Worm (Caenorhabditis elegans) whole organism, L2 larva: Measurements from ENCODE around the gene M02H5.8.

Source experiments
- C34F6.9 ChIP-seq: fragments of 150-350 bp; optimal IDR thresholded peaks from 2 replicates; lab custom pipeline; 2014; ENCODE audit warnings: missing biosample characterization, missing genetic modification characterization
- F13H6.1 ChIP-seq: sonication (generic microtip); optimal IDR thresholded peaks from 2 replicates; lab custom pipeline; 2016; ENCODE audit warnings: missing genetic modification characterization, missing compliant biosample characterization
- Y55F3AM.14 ChIP-seq: fragments of 200-800 bp; sonication (Bioruptor generic); optimal IDR thresholded peaks from 2 replicates; lab custom pipeline; 2018; ENCODE audit warnings: mild to moderate bottlenecking, missing genetic modification characterization, missing compliant biosample characterization
- alr-1 ChIP-seq: fragments of 150-350 bp; optimal IDR thresholded peaks from 2 replicates; lab custom pipeline; 2014; ENCODE audit warnings: missing biosample characterization, missing genetic modification characterization
- aly-2 ChIP-seq: fragments of 150-350 bp; optimal IDR thresholded peaks from 2 replicates; lab custom pipeline; 2014; ENCODE audit warnings: missing biosample characterization, missing genetic modification characterization
- ceh-16 ChIP-seq: fragments of 150-350 bp; optimal IDR thresholded peaks from 2 replicates; lab custom pipeline; 2014; ENCODE audit warnings: missing biosample characterization, missing genetic modification characterization
- ceh-82 ChIP-seq: fragments of 150-350 bp; optimal IDR thresholded peaks from 2 replicates; lab custom pipeline; 2014; ENCODE audit warnings: missing biosample characterization, missing genetic modification characterization
- egl-27 ChIP-seq: sonication (generic microtip); optimal IDR thresholded peaks from 3 replicates; lab custom pipeline; 2017; ENCODE audit warnings: missing biosample characterization, missing genetic modification reagents, missing genetic modification characterization
- elt-1 ChIP-seq: fragments of 150-350 bp; optimal IDR thresholded peaks from 2 replicates; lab custom pipeline; 2014; ENCODE audit warnings: missing biosample characterization, missing genetic modification characterization
- elt-3 ChIP-seq: sonication (generic microtip); optimal IDR thresholded peaks from 2 replicates; lab custom pipeline; 2017; ENCODE audit warnings: missing biosample characterization, missing genetic modification characterization
- fos-1 ChIP-seq: fragments of 150-350 bp; optimal IDR thresholded peaks from 2 replicates; lab custom pipeline; 2014; ENCODE audit warnings: missing biosample characterization, missing genetic modification characterization
- lin-11 ChIP-seq: fragments of 150-350 bp; sonication (generic microtip); optimal IDR thresholded peaks from 2 replicates; lab custom pipeline; 2014; ENCODE audit warnings: missing biosample characterization, missing genetic modification characterization, inconsistent platforms, mixed read lengths
- lin-13 ChIP-seq: fragments of 150-350 bp; optimal IDR thresholded peaks from 2 replicates; lab custom pipeline; 2014; ENCODE audit warnings: missing biosample characterization, missing genetic modification reagents, missing genetic modification characterization
- mab-5 ChIP-seq: fragments of 150-350 bp; optimal IDR thresholded peaks from 2 replicates; lab custom pipeline; 2014; ENCODE audit warnings: missing biosample characterization, missing genetic modification characterization
- nhr-10 ChIP-seq: sonication (generic microtip); optimal IDR thresholded peaks from 2 replicates; lab custom pipeline; 2017; ENCODE audit warnings: missing biosample characterization, missing genetic modification characterization
- nhr-11 ChIP-seq: fragments of 150-350 bp; optimal IDR thresholded peaks from 2 replicates; lab custom pipeline; 2014; ENCODE audit warnings: missing biosample characterization, missing genetic modification characterization
- nhr-12 ChIP-seq: fragments of 150-350 bp; optimal IDR thresholded peaks from 2 replicates; lab custom pipeline; 2014; ENCODE audit warnings: missing biosample characterization, missing genetic modification characterization
- nhr-21 ChIP-seq: fragments of 150-350 bp; optimal IDR thresholded peaks from 2 replicates; lab custom pipeline; 2014; ENCODE audit warnings: missing biosample characterization, missing genetic modification characterization
- nhr-237 ChIP-seq: fragments of 150-350 bp; optimal IDR thresholded peaks from 2 replicates; lab custom pipeline; 2014; ENCODE audit warnings: missing biosample characterization, missing genetic modification characterization
- nhr-6 ChIP-seq: fragments of 150-350 bp; optimal IDR thresholded peaks from 2 replicates; lab custom pipeline; 2014; ENCODE audit warnings: missing biosample characterization, missing genetic modification characterization
- peb-1 ChIP-seq: fragments of 150-350 bp; optimal IDR thresholded peaks from 2 replicates; lab custom pipeline; 2014; ENCODE audit warnings: missing biosample characterization, missing genetic modification characterization
- skn-1 ChIP-seq: sonication (generic microtip); optimal IDR thresholded peaks from 2 replicates; lab custom pipeline; 2017; ENCODE audit warnings: missing biosample characterization, missing genetic modification characterization
- sma-9 ChIP-seq, 2 experiments: fragments of 150-350 bp in 1 of 2; sonication (generic microtip) in 1 of 2; optimal IDR thresholded peaks; 2 replicates each; lab custom pipeline; 2014 to 2016; ENCODE audit warnings: missing genetic modification characterization in 2 of 2, mild to moderate bottlenecking in 1 of 2, missing biosample characterization in 1 of 2, missing compliant biosample characterization in 1 of 2, missing genetic modification reagents in 1 of 2, moderate library complexity in 1 of 2
- snpc-4 ChIP-seq: fragments of 150-350 bp; optimal IDR thresholded peaks from 2 replicates; lab custom pipeline; 2014; ENCODE audit warnings: missing biosample characterization, missing genetic modification characterization
- unc-39 ChIP-seq: fragments of 150-350 bp; optimal IDR thresholded peaks from 2 replicates; lab custom pipeline; 2014; ENCODE audit warnings: missing biosample characterization, missing genetic modification characterization
- ztf-4 ChIP-seq: fragments of 150-350 bp; optimal IDR thresholded peaks from 2 replicates; lab custom pipeline; 2014; ENCODE audit warnings: missing biosample characterization, missing genetic modification characterization

Gene M02H5.8

DNA sequence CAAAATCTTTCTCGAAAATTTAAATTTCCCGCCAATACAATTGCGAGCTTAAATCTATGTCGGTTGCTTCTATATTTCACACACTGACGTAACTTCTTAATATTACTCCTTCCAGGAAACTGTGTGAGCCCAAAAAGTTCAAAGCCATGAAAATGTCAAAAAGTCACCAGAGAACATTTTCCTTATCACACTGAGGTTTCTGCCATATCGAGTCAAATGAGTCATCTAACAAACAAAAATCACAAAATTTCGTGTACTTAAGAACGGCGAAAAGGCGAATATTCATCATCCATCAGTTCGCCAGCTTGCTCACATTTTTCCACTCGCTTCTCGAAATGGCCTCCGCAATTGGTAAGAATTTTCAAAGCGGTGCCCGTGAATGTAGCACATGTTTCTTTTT lies at the start of gene M02H5.8:
Gene M02H5.8 (plus strand): TSS at position 297 of the 400 bp plus-strand sequence.
- TF ChIP-seq fos-1 (tag; lab: Kevin White, UChicago), result peak; percentile 95
- no peak for TF ChIP-seq skn-1
- no peak for TF ChIP-seq elt-1 (tag; lab: Kevin White, UChicago)
- TF ChIP-seq sma-9 (GFP tag; optimal IDR thresholded peaks at IDR 0.05; lab: Kevin White, UChicago), result no peak
- TF ChIP-seq sma-9 (tag; optimal IDR thresholded peaks at IDR 0.05; lab: Kevin White, UChicago), result no peak
- no peak for TF ChIP-seq nhr-12 (tag; lab: Kevin White, UChicago)

DNA sequence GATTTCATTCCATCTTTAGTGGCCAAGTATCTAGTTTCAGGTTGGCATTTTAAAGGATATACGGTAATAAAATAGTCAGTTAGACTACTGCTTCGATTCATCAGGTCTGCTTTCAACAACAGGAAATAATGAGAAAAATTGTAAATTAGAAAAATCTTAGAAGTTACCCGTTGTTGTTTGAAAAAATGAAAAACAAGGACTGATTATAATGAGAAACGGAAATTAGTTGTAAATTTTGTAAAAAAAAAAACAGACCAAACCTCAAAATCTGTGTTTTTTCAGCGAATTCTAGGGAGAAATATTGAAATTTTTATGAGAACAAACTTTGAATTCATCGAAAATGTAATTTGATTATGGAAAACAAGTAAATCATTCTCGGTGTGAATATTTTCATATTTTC lies 46.8 kb upstream of the M02H5.8 start, which contains the start of gene srh-62:
Gene srh-62 (minus strand): TSS at position 101 of the 400 bp plus-strand sequence.
- TF ChIP-seq snpc-4 (no peak), mab-5 (tag; lab: Kevin White, UChicago) (no peak), ceh-82 (tag; lab: Kevin White, UChicago) (no peak), elt-1 (tag; lab: Kevin White, UChicago) (no peak), peb-1 (tag; lab: Kevin White, UChicago) (no peak)

DNA sequence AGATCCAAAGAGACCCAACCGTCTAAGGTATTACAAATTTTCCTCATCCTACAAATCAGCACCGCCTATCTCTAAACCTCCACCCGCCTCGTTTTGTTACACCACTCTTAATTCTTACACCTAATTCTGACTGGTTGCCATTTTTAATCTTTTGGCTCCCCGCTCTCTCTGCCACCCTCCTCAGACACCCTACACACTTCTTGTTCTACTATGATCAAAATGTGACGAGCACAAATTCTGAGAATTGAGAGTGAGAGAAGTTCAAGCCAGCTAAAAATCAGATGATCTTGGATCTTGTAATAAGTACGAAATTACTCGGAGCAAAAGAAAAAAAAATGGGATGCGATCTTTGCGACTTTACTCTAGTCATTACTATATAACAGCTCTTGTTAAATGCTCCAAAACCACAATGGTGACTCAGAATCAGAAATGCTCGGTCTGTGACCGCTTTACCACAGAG lies 45.5 kb upstream of the M02H5.8 start, which contains the start of gene nhr-252:
Gene nhr-252 (plus strand): TSS at position 410 of the 460 bp plus-strand sequence.
- TF ChIP-seq sma-9 (GFP tag; optimal IDR thresholded peaks at IDR 0.05; lab: Kevin White, UChicago) (peak; percentile 35), sma-9 (tag; optimal IDR thresholded peaks at IDR 0.05; lab: Kevin White, UChicago) (no peak), Y55F3AM.14 (GFP tag; lab: Kevin White, UChicago) (no peak)

DNA sequence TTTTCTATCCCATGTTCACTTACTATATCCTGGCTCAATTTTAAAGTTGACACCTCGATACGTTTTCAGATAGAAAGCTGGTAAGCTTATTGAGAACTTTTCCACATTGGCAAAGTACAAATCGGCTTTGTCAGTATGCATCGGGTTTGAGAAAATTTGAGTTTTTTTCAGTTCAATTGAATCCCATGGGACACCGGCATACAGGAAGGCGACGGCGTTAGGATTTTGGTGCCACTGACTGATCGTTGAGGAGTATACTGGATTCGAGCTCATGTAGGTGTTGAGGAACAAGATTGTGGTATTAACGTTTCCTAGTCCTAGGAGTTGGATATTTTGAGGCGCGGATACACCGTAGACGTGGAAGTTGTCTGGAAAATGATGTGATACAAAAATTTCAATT lies 37.0 kb upstream of the M02H5.8 start:
- TF ChIP-seq snpc-4 (no peak), alr-1 (tag; lab: Kevin White, UChicago) (no peak), nhr-6 (tag; lab: Kevin White, UChicago) (no peak), nhr-12 (tag; lab: Kevin White, UChicago) (no peak), nhr-10 (tag; lab: Kevin White, UChicago) (no peak), lin-11 (tag; lab: Kevin White, UChicago) (no peak), ztf-4 (tag; lab: Kevin White, UChicago) (no peak), nhr-11 (tag; lab: Kevin White, UChicago) (no peak), Y55F3AM.14 (GFP tag; lab: Kevin White, UChicago) (no peak), lin-13 (GFP tag; lab: Kevin White, UChicago) (no peak), F13H6.1 (tag; lab: Kevin White, UChicago) (no peak), ceh-16 (no peak), nhr-237 (tag; lab: Kevin White, UChicago) (no peak), nhr-21 (tag; lab: Kevin White, UChicago) (no peak), C34F6.9 (tag; lab: Kevin White, UChicago) (no peak), skn-1 (no peak), elt-3 (tag; lab: Kevin White, UChicago) (no peak), peb-1 (tag; lab: Kevin White, UChicago) (no peak), aly-2 (no peak), unc-39 (tag; lab: Kevin White, UChicago) (no peak)

DNA sequence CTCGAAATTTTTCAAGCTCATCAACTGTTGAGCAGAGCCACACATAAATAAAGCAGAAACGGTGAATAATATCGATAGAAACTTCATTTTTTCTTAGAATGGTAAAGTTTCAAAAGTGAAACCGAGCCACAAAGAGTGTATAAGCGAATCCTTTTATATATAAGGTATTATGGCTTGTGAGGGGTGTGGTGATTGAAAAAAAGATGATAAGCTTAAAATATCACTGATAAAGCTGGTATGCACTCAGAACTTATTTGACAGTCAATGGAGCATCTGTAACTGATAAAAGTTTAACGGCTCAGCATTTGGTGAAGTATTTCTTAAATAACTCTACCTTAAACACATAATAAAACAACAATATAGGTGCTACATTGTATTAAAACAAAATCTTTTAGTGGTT lies 35.2 kb upstream of the M02H5.8 start, which contains the start of gene dod-19:
Gene dod-19 (minus strand): TSS at position 130 of the 400 bp plus-strand sequence.
- TF ChIP-seq sma-9 (GFP tag; optimal IDR thresholded peaks at IDR 0.05; lab: Kevin White, UChicago) (peak; percentile 46), sma-9 (tag; optimal IDR thresholded peaks at IDR 0.05; lab: Kevin White, UChicago) (no peak), fos-1 (tag; lab: Kevin White, UChicago) (peak; percentile 69), F13H6.1 (tag; lab: Kevin White, UChicago) (no peak)

DNA sequence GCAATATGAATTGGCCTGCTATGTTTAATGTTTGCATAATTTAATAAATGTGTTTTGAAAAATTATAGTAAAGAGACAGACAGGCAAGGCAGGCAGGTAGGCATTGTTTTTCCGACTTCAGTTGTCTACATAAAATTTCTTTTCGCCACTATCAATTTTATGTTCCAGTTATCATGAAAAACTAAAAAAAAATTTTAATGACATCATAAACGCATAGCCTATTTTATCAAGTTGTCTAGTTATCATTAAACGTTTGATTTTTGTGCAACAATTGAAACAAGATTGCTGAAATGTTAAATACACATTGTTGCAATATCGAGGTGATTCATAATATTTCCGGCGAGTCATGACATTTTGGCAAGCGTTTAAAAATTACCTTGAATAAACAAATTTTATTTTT lies 34.7 kb upstream of the M02H5.8 start:
- TF ChIP-seq egl-27 (no peak), fos-1 (tag; lab: Kevin White, UChicago) (peak; percentile 79), ztf-4 (tag; lab: Kevin White, UChicago) (no peak), mab-5 (tag; lab: Kevin White, UChicago) (no peak)
- TF ChIP-seq, all 48 proteins: peak for 1

DNA sequence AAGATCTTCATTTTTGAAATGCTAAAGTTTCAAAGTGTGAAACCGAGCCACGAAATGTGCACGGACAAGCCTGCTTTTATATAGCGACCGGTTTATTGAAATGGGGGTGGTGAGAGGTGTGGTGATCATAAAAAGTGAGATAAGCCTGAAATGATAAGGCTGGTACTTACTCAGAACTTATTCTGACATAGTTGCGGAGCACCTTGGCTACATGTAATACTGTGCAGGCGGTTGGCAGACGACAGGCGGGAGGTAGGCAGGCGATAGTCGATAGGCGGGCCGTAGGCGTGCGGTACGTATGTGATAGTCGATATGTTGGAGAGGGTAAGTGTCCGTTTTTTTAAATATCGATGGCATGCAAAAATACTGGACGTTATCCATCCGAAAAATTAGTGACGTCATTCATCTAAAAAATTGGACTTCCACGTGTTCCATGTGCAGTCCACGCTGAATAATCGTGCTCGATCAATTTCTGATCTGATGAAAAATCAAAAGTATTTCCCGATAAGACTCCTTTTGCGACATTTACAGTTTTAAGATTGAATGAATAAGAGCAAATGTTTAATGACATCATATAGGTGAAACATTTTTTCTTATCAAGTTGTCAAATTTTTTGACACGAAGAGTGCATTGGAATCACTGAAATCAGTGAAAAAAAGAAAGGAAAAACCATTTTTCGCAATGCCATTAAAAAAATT lies 32.0 kb upstream of the M02H5.8 start, which contains the start of gene irg-8:
Gene irg-8 (minus strand): TSS at position 51 of the 698 bp plus-strand sequence.
- TF ChIP-seq fos-1 (tag; lab: Kevin White, UChicago) (peak; percentile 54), sma-9 (GFP tag; optimal IDR thresholded peaks at IDR 0.05; lab: Kevin White, UChicago) (peak; percentile 31), sma-9 (tag; optimal IDR thresholded peaks at IDR 0.05; lab: Kevin White, UChicago) (no peak), lin-11 (tag; lab: Kevin White, UChicago) (no peak)
